Worm (Caenorhabditis elegans) whole organism, late embryonic: ENCODE results near the gene nhr-71.

Experiments
- F13H6.1 ChIP-seq: sonication (generic microtip); optimal IDR thresholded peaks from 2 replicates; lab custom pipeline; 2016; ENCODE audit warnings: missing genetic modification characterization, missing compliant biosample characterization
- Y22D7AL.16 ChIP-seq: sonication (generic microtip); optimal IDR thresholded peaks from 2 replicates; lab custom pipeline; 2016; ENCODE audit warnings: missing genetic modification characterization, missing compliant biosample characterization
- ama-1 ChIP-seq: fragments of 150-350 bp; optimal IDR thresholded peaks from 2 replicates; lab custom pipeline; 2014
- pha-2 ChIP-seq: sonication (generic microtip); optimal IDR thresholded peaks from 2 replicates; lab custom pipeline; 2017; ENCODE audit warnings: mild to moderate bottlenecking, missing genetic modification characterization, missing compliant biosample characterization
- tbx-2 ChIP-seq: sonication (generic microtip); optimal IDR thresholded peaks from 2 replicates; lab custom pipeline; 2016; ENCODE audit warnings: missing genetic modification characterization, missing compliant biosample characterization
- unc-42 ChIP-seq: sonication (generic microtip); optimal IDR thresholded peaks from 2 replicates; lab custom pipeline; 2016; ENCODE audit warnings: missing genotype, missing genetic modification characterization, missing compliant biosample characterization

DNA sequence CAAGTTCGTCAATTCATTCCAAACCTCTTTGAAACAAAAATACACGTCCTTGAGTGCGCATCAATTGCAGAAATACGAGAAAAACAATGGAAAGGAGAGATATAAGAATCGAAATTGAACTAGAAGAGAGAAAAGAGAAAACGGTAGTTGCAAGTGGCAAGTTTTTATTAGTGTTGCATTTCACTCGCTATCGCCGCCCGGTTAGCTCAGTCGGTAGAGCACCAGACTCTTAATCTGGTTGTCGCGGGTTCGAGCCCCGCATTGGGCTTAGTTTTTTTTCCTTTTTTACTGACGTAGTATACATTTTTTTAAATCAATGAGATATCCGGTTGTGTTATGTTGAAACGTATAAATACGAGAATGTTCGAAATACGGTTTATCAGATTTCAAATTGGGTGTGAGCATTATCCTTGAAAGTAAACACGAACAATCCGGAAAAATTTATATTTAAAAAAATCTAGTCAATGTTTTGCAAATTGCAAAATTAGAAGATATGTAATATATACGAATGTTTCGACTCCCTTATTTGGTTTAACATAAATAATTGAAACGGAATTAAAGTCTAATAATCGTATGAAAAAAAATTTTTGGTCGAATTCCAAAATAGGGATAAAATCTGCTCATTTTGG is 34.4 kb downstream of the nhr-71 start:
- TF ChIP-seq ama-1 (lab: Kevin White, UChicago) (no peak), tbx-2 (tag; lab: Kevin White, UChicago) (no peak), pha-2 (tag; lab: Kevin White, UChicago) (no peak), unc-42 (tag; lab: Kevin White, UChicago) (no peak), Y22D7AL.16 (tag; lab: Kevin White, UChicago) (peak; percentile 26), F13H6.1 (tag; lab: Kevin White, UChicago) (no peak)
